Worm (Caenorhabditis elegans) whole organism, L4 larva: Measurements from ENCODE around the gene C17G10.7.

Experiments used
- aly-2 ChIP-seq: sonication (generic microtip); optimal IDR thresholded peaks from 2 replicates; lab custom pipeline; 2018; ENCODE audit warnings: missing biosample characterization, missing genetic modification characterization
- ceh-44 ChIP-seq: fragments of 200-800 bp; sonication (Bioruptor generic); IDR thresholded peaks from 2 replicates; pipeline ENCODE4 v1.3.6; 2022; ENCODE audit warnings: missing genetic modification reagents, missing genetic modification characterization, missing compliant biosample characterization
- mdl-1 ChIP-seq, 2 experiments: fragments of 150-350 bp in 1 of 2; sonication (generic microtip) in 1 of 2; optimal IDR thresholded peaks; 2 replicates each; lab custom pipeline; 2014 to 2017; ENCODE audit warnings: missing biosample characterization in 2 of 2, missing genetic modification characterization in 2 of 2

DNA sequence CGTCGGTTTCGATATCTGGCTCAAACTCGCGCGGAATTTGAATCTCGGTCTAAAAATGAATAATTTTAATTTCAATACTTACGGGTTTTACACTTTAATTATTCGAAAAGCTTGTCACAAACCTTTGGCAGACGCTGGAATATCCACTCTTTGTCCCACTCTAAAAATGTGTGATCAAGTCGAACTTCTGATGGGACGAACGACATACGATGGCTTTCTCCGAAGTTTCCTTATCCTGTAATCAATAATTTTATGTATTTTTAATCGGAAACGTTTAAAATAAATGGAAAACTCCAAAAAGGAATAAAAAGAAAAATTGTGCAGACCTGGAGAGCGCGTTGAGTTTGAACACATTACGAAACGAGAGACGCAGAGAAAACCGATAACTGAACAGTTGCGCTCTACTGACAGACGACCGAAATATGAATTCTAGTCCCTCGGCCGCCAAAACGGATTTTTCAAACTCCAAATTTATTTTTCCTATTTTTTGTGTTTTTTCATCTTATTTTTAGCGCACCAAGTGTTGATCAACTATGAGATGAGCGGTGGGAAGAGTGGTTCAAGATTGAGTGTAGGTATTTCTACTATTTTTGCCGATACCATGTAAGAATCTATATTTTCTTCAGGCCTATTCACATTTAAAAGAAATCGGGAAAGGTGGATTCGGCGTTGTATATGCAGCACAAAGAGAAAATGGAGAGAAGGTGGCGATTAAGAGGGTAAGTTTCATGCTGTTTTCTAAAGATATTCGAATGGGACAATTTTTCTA, 41.8 kb upstream of the C17G10.7 start, which contains the start of the genes sam-4, F59E12.17 and zyg-1:
- no peak for TF ChIP-seq aly-2 (tag; lab: Kevin White, UChicago)
- peak; percentile 75; the same call in 1 of the 2 replicates for TF ChIP-seq ceh-44
- TF ChIP-seq mdl-1 (tag; optimal IDR thresholded peaks at IDR 0.05; lab: Kevin White, UChicago), result peak in 1 of 2 experiments; percentile 9
